Fruit fly (Drosophila melanogaster) whole organism, embryonic: ENCODE measurements around the gene SPARC.

ENCODE experiments used
- B-H1 ChIP-seq: fragments of 200-800 bp; sonication (Bioruptor generic); IDR thresholded peaks from 3 replicates; pipeline ENCODE4 v1.3.6; 2022; ENCODE audit warnings: missing biosample characterization, missing genetic modification characterization
- B-H2 ChIP-seq: fragments of 200-800 bp; sonication (Bioruptor generic); optimal IDR thresholded peaks from 2 replicates; lab custom pipeline; 2018; ENCODE audit warnings: missing biosample characterization, mild to moderate bottlenecking, missing genetic modification characterization
- CG10274 ChIP-seq: fragments of 200-800 bp; sonication (Bioruptor generic); optimal IDR thresholded peaks from 3 replicates; lab custom pipeline; 2017; ENCODE audit warnings: missing biosample characterization, mild to moderate bottlenecking, missing genetic modification characterization
- CG10979 ChIP-seq: fragments of 200-800 bp; sonication (Bioruptor generic); optimal IDR thresholded peaks from 2 replicates; lab custom pipeline; 2018; ENCODE audit warnings: missing biosample characterization, mild to moderate bottlenecking, missing genetic modification characterization, moderate library complexity
- CG11398 ChIP-seq: fragments of 200-800 bp; sonication (Bioruptor generic); optimal IDR thresholded peaks from 2 replicates; lab custom pipeline; 2016; ENCODE audit warnings: missing biosample characterization, missing genetic modification characterization
- CG11723 ChIP-seq: fragments of 200-800 bp; sonication (Bioruptor generic); optimal IDR thresholded peaks from 2 replicates; lab custom pipeline; 2017; ENCODE audit warnings: missing biosample characterization, mild to moderate bottlenecking, missing genetic modification characterization
- CG12104 ChIP-seq: fragments of 200-800 bp; sonication (Bioruptor generic); optimal IDR thresholded peaks from 3 replicates; lab custom pipeline; 2016; ENCODE audit warnings: missing biosample characterization, missing genetic modification characterization
- CG12155 ChIP-seq: fragments of 200-800 bp; sonication (Bioruptor generic); optimal IDR thresholded peaks from 3 replicates; lab custom pipeline; 2016; ENCODE audit warnings: missing biosample characterization, missing genetic modification characterization
- CG12299 ChIP-seq: fragments of 200-800 bp; sonication (Bioruptor generic); optimal IDR thresholded peaks from 2 replicates; lab custom pipeline; 2018; ENCODE audit warnings: missing biosample characterization, mild to moderate bottlenecking, missing genetic modification characterization
- CG12769 ChIP-seq: fragments of 200-800 bp; sonication (Bioruptor generic); optimal IDR thresholded peaks from 2 replicates; lab custom pipeline; 2019; ENCODE audit warnings: missing biosample characterization, mild to moderate bottlenecking, missing genetic modification characterization, moderate library complexity
- CG14860 ChIP-seq: fragments of 200-800 bp; sonication (Bioruptor generic); IDR thresholded peaks from 3 replicates; pipeline ENCODE4 v1.3.6; 2022; ENCODE audit warnings: missing biosample characterization, missing genetic modification characterization; ENCODE audit not compliant: partially characterized antibody
- CG17802 ChIP-seq: fragments of 200-800 bp; sonication (Bioruptor generic); optimal IDR thresholded peaks from 2 replicates; lab custom pipeline; 2018; ENCODE audit warnings: missing biosample characterization, mild to moderate bottlenecking, missing genetic modification characterization, moderate library complexity
- CG18764 ChIP-seq: fragments of 200-800 bp; sonication (Bioruptor generic); optimal IDR thresholded peaks from 3 replicates; lab custom pipeline; 2016; ENCODE audit warnings: missing biosample characterization, missing genetic modification characterization
- CG2202 ChIP-seq: fragments of 200-800 bp; sonication (Bioruptor generic); optimal IDR thresholded peaks from 2 replicates; lab custom pipeline; 2018; ENCODE audit warnings: missing biosample characterization, mild to moderate bottlenecking, missing genetic modification characterization
- CG30431 ChIP-seq: fragments of 200-800 bp; sonication (Bioruptor generic); optimal IDR thresholded peaks from 2 replicates; lab custom pipeline; 2017; ENCODE audit warnings: missing biosample characterization, missing genetic modification characterization
- CG32767 ChIP-seq: fragments of 200-800 bp; sonication (Bioruptor generic); IDR thresholded peaks from 2 replicates; pipeline ENCODE4 v1.3.6; 2022; ENCODE audit warnings: missing biosample characterization, missing genetic modification characterization
- CG43689 ChIP-seq: fragments of 200-800 bp; sonication (Bioruptor generic); IDR thresholded peaks from 2 replicates; pipeline ENCODE4 v1.3.6; 2022; ENCODE audit warnings: missing biosample characterization, missing genetic modification characterization
- CG4707 ChIP-seq: fragments of 200-800 bp; sonication (Bioruptor generic); optimal IDR thresholded peaks from 2 replicates; lab custom pipeline; 2018; ENCODE audit warnings: missing biosample characterization, mild to moderate bottlenecking, missing genetic modification characterization, moderate library complexity
- CG4730 ChIP-seq: fragments of 200-800 bp; sonication (Bioruptor generic); IDR thresholded peaks from 2 replicates; pipeline ENCODE4 v1.3.6; 2022; ENCODE audit warnings: missing biosample characterization, missing genetic modification characterization
- CG7372 ChIP-seq: fragments of 200-800 bp; sonication (Bioruptor generic); IDR thresholded peaks from 2 replicates; pipeline ENCODE4 v1.3.6; 2022; ENCODE audit warnings: missing biosample characterization, missing genetic modification characterization
- CG7963 ChIP-seq: fragments of 200-800 bp; sonication (Bioruptor generic); IDR thresholded peaks from 3 replicates; pipeline ENCODE4 v1.3.6; 2022; ENCODE audit warnings: missing biosample characterization, missing genetic modification characterization; ENCODE audit not compliant: partially characterized antibody
- CG8388 ChIP-seq: fragments of 200-800 bp; sonication (Bioruptor generic); optimal IDR thresholded peaks from 2 replicates; lab custom pipeline; 2019; ENCODE audit warnings: missing biosample characterization, mild to moderate bottlenecking, missing genetic modification characterization, moderate library complexity
- CG9609 ChIP-seq: fragments of 200-800 bp; sonication (Bioruptor generic); optimal IDR thresholded peaks from 3 replicates; lab custom pipeline; 2016; ENCODE audit warnings: missing biosample characterization, missing genetic modification characterization
- Chrac-16 ChIP-seq: fragments of 200-800 bp; sonication (Bioruptor generic); optimal IDR thresholded peaks from 3 replicates; lab custom pipeline; 2016; ENCODE audit warnings: missing biosample characterization, missing genetic modification characterization
- Deaf1 ChIP-seq: fragments of 200-800 bp; optimal IDR thresholded peaks from 3 replicates; lab custom pipeline; 2019; ENCODE audit warnings: missing biosample characterization, mild to moderate bottlenecking, missing genetic modification characterization, moderate library complexity
- Dip2 ChIP-seq: fragments of 200-800 bp; sonication (Bioruptor generic); IDR thresholded peaks from 2 replicates; pipeline ENCODE4 v1.3.6; 2022; ENCODE audit warnings: missing biosample characterization, missing genetic modification characterization
- Gug ChIP-seq: fragments of 200-800 bp; sonication (Bioruptor generic); IDR thresholded peaks from 4 replicates; pipeline ENCODE4 v1.3.6; 2022; ENCODE audit warnings: missing biosample characterization, missing genetic modification characterization
- MESR4 ChIP-seq: fragments of 200-800 bp; sonication (Bioruptor generic); optimal IDR thresholded peaks from 2 replicates; lab custom pipeline; 2018; ENCODE audit warnings: missing biosample characterization, mild to moderate bottlenecking, missing genetic modification characterization, moderate library complexity
- Poxn ChIP-seq: fragments of 200-800 bp; sonication (Bioruptor generic); IDR thresholded peaks from 2 replicates; pipeline ENCODE4 v1.3.6; 2022; ENCODE audit warnings: missing biosample characterization, missing genetic modification characterization
- Sin3A ChIP-seq: fragments of >200 bp; optimal IDR thresholded peaks from 2 replicates; lab custom pipeline; 2018
- Sry-β ChIP-seq: fragments of 200-800 bp; sonication (Bioruptor generic); optimal IDR thresholded peaks from 2 replicates; lab custom pipeline; 2018; ENCODE audit warnings: missing biosample characterization, mild to moderate bottlenecking, missing genetic modification characterization, moderate library complexity
- Trl ChIP-seq, 3 experiments: fragments of >200 bp in 2 of 3; fragments of 200-800 bp in 1 of 3; sonication (Bioruptor generic) in 1 of 3; optimal IDR thresholded peaks; 2 replicates in 1 of 3; 3 replicates in 2 of 3; lab custom pipeline; 2016 to 2017; ENCODE audit warnings: missing biosample characterization in 1 of 3, missing genetic modification characterization in 1 of 3
- ab ChIP-seq: fragments of 200-800 bp; sonication (Bioruptor generic); optimal IDR thresholded peaks from 2 replicates; lab custom pipeline; 2016; ENCODE audit warnings: missing biosample characterization, missing genetic modification characterization
- ara ChIP-seq: fragments of 200-800 bp; sonication (Bioruptor generic); IDR thresholded peaks from 2 replicates; pipeline ENCODE4 v1.3.6; 2022; ENCODE audit warnings: missing biosample characterization, missing genetic modification characterization
- cad ChIP-seq: fragments of >200 bp; optimal IDR thresholded peaks from 2 replicates; lab custom pipeline; 2017; ENCODE audit warnings: missing biosample characterization, missing genetic modification characterization
- cas ChIP-seq: fragments of 200-800 bp; sonication (Bioruptor generic); IDR thresholded peaks from 2 replicates; pipeline ENCODE4 v1.3.6; 2022; ENCODE audit warnings: missing biosample characterization, missing genetic modification characterization
- en ChIP-seq: fragments of 200-800 bp; sonication (Bioruptor generic); optimal IDR thresholded peaks from 2 replicates; lab custom pipeline; 2016; ENCODE audit warnings: missing biosample characterization, missing genetic modification characterization
- gsb-n ChIP-seq: fragments of 200-800 bp; sonication (Bioruptor generic); optimal IDR thresholded peaks from 3 replicates; lab custom pipeline; 2018; ENCODE audit warnings: missing biosample characterization, mild to moderate bottlenecking, missing genetic modification characterization
- jing ChIP-seq: fragments of 200-800 bp; sonication (Bioruptor generic); optimal IDR thresholded peaks from 2 replicates; lab custom pipeline; 2018; ENCODE audit warnings: missing biosample characterization, mild to moderate bottlenecking, missing genetic modification characterization
- lab ChIP-seq: fragments of 200-800 bp; sonication (Bioruptor generic); optimal IDR thresholded peaks from 3 replicates; lab custom pipeline; 2017; ENCODE audit warnings: missing biosample characterization, missing genetic modification characterization, mild to moderate bottlenecking, moderate library complexity, missing genetic modification reagents
- pzg ChIP-seq: fragments of 200-800 bp; sonication (Bioruptor generic); optimal IDR thresholded peaks from 3 replicates; lab custom pipeline; 2018; ENCODE audit warnings: missing biosample characterization, mild to moderate bottlenecking, missing genetic modification characterization, moderate library complexity
- slou ChIP-seq: fragments of 200-800 bp; sonication (Bioruptor generic); optimal IDR thresholded peaks from 3 replicates; lab custom pipeline; 2016; ENCODE audit warnings: missing biosample characterization, missing genetic modification characterization
- slp2 ChIP-seq: fragments of 200-800 bp; sonication (Bioruptor generic); optimal IDR thresholded peaks from 2 replicates; lab custom pipeline; 2016; ENCODE audit warnings: missing biosample characterization, missing genetic modification characterization
- so ChIP-seq: fragments of 200-800 bp; sonication (Bioruptor generic); IDR thresholded peaks from 3 replicates; pipeline ENCODE4 v1.3.6; 2022; ENCODE audit warnings: missing biosample characterization, missing genetic modification characterization
- sug ChIP-seq: fragments of 200-800 bp; optimal IDR thresholded peaks from 2 replicates; lab custom pipeline; 2019; ENCODE audit warnings: missing biosample characterization, mild to moderate bottlenecking, missing genetic modification characterization, moderate library complexity
- toy ChIP-seq: fragments of 200-800 bp; sonication (Bioruptor generic); IDR thresholded peaks from 2 replicates; pipeline ENCODE4 v1.3.6; 2022; ENCODE audit warnings: missing biosample characterization, missing genetic modification characterization
- trh ChIP-seq: fragments of 200-800 bp; sonication (Bioruptor generic); optimal IDR thresholded peaks from 2 replicates; lab custom pipeline; 2016; ENCODE audit warnings: missing biosample characterization, missing genetic modification characterization
- twi ChIP-seq: fragments of 200-800 bp; optimal IDR thresholded peaks from 2 replicates; lab custom pipeline; 2019; ENCODE audit warnings: missing biosample characterization, mild to moderate bottlenecking, missing genetic modification characterization, moderate library complexity

SPARC gene

dm6 chr3R:26866577-26867456 lies 5.0 kb downstream of the SPARC start, which contains the start of the genes ball and His2Av (continued):
- peak; percentile 61; the same call in 1 of the 2 replicates for TF ChIP-seq ara (GFP tag; lab: Robert Waterston, UW)
- TF ChIP-seq CG30431 (GFP tag; lab: Kevin White, UChicago) = peak; percentile 56
- peak; percentile 57 for TF ChIP-seq CG17802 (tag; lab: Kevin White, UChicago)
- peak; percentile 38 for TF ChIP-seq jing (GFP tag; lab: Kevin White, UChicago)
- peak; percentile 79 for TF ChIP-seq CG11398
- peak; percentile 57; the same call in 1 of the 2 replicates for TF ChIP-seq CG7372 (GFP tag; lab: Robert Waterston, UW)
- TF ChIP-seq slou (GFP tag; lab: Kevin White, UChicago) = peak; percentile 59
- TF ChIP-seq CG12299 (tag; lab: Kevin White, UChicago) = peak; percentile 73
- TF ChIP-seq CG8388 (GFP tag; lab: Kevin White, UChicago) = peak; percentile 74
- TF ChIP-seq trh (GFP tag; lab: Kevin White, UChicago) = peak; percentile 64
- no peak for TF ChIP-seq Dip2
- peak; percentile 70 for TF ChIP-seq CG2202 (tag; lab: Kevin White, UChicago)
- peak; percentile 80 for TF ChIP-seq CG18764
- TF ChIP-seq slp2 (GFP tag; lab: Kevin White, UChicago) = peak; percentile 71
- TF ChIP-seq twi (tag; lab: Kevin White, UChicago) = peak; percentile 37
- peak; percentile 94 for TF ChIP-seq pzg
- TF ChIP-seq CG12104 (GFP tag; lab: Kevin White, UChicago) = peak; percentile 43
- TF ChIP-seq Poxn (GFP tag; lab: Robert Waterston, UW) = peak; percentile 16; the same call in 1 of the 2 replicates
- peak; percentile 81 for TF ChIP-seq Sin3A (lab: Kevin White, UChicago)
- TF ChIP-seq cas (GFP tag; lab: Robert Waterston, UW) = 0 out of 2 replicates have a peak, but pooled peaks have one; percentile 13
- TF ChIP-seq CG4707 (GFP tag; lab: Kevin White, UChicago) = peak; percentile 4
- TF ChIP-seq CG12155 (GFP tag; lab: Kevin White, UChicago) = peak; percentile 80
- peak; percentile 74 for TF ChIP-seq Gug (GFP tag; lab: Robert Waterston, UW)
- TF ChIP-seq toy (GFP tag; lab: Robert Waterston, UW) = no peak
- TF ChIP-seq gsb-n (tag; lab: Kevin White, UChicago) = peak; percentile 68
- peak; percentile 90 for TF ChIP-seq sug
- TF ChIP-seq CG43689 (GFP tag; lab: Robert Waterston, UW) = peak; percentile 78
- TF ChIP-seq CG12769 = peak; percentile 74
- peak; percentile 66; the same call in 2 of the 3 replicates for TF ChIP-seq B-H1 (GFP tag; lab: Robert Waterston, UW)
- peak; percentile 64 for TF ChIP-seq CG32767 (GFP tag; lab: Robert Waterston, UW)
- no peak for TF ChIP-seq cad
- TF ChIP-seq B-H2 = peak; percentile 86
- peak; percentile 90 for TF ChIP-seq Chrac-16 (GFP tag; lab: Kevin White, UChicago)
- peak; percentile 69 for TF ChIP-seq CG11723
- TF ChIP-seq CG4730 (GFP tag; lab: Robert Waterston, UW) = peak; percentile 54; the same call in 1 of the 2 replicates
- no peak for TF ChIP-seq Sry-β (GFP tag; lab: Kevin White, UChicago)
- peak; percentile 71 for TF ChIP-seq so (GFP tag; lab: Robert Waterston, UW)
- TF ChIP-seq lab (GFP tag; lab: Kevin White, UChicago) = peak; percentile 87
- TF ChIP-seq CG10979 (tag; lab: Kevin White, UChicago) = peak; percentile 71
- TF ChIP-seq MESR4 (GFP tag; lab: Kevin White, UChicago) = peak; percentile 56
- peak; percentile 89 for TF ChIP-seq CG7963
- TF ChIP-seq CG14860 (GFP tag; lab: Robert Waterston, UW) = peak; percentile 83
- TF ChIP-seq ab (GFP tag; lab: Kevin White, UChicago) = peak; percentile 49
- peak; percentile 54 for TF ChIP-seq Deaf1
- TF ChIP-seq CG9609 (GFP tag; lab: Kevin White, UChicago) = peak; percentile 89
- TF ChIP-seq CG10274 (GFP tag; lab: Kevin White, UChicago) = peak; percentile 60
- peak; percentile 62 for TF ChIP-seq en (GFP tag; lab: Kevin White, UChicago)
- TF ChIP-seq Trl (optimal IDR thresholded peaks at IDR 0.05; lab: Kevin White, UChicago) = no peak
- TF ChIP-seq Trl (GFP tag; optimal IDR thresholded peaks at IDR 0.05; lab: Kevin White, UChicago) = peak; percentile 94
